Fruit fly (Drosophila melanogaster) Kc167 (cell line): ENCODE data around the gene CG11248.

Experiments
- psq ChIP-seq: fragments of >200 bp; optimal IDR thresholded peaks from 2 replicates; lab custom pipeline; 2017; ENCODE audit warnings: missing external identifiers
- ttk ChIP-seq: sonication (Bioruptor generic); optimal IDR thresholded peaks from 2 replicates; lab custom pipeline; 2017; ENCODE audit warnings: missing external identifiers

DNA sequence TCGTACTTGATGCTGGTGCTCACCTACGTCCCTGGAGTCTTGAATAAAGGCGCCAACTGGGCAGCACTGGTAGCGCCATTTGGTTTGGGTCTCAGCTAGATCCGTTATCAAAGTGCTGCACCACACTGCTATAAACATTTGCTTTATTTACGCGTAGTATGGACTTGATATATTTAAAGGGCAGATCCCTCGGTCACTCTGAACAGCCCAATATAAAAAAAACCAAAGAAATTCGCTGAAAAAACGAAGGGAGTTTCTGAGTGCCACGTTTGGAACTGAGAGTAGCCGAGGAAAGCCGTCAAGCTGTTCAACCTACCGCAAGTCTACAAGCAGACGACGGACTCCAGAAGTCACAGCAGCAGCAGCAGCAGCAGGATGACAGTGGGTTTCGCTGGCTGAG lies 39.0 kb upstream of the CG11248 start, which contains the start of gene Atox1:
- TF ChIP-seq psq (lab: Kevin White, UChicago): no peak
- TF ChIP-seq ttk: no peak
